Worm (Caenorhabditis elegans): ENCODE results near the gene lipl-2.

lipl-2 gene

ce11 chrV:9798212-9798611 is 6.8 kb downstream of the lipl-2 start:
- no peak for TF ChIP-seq him-1 (tag; optimal IDR thresholded peaks at IDR 0.05)

DNA sequence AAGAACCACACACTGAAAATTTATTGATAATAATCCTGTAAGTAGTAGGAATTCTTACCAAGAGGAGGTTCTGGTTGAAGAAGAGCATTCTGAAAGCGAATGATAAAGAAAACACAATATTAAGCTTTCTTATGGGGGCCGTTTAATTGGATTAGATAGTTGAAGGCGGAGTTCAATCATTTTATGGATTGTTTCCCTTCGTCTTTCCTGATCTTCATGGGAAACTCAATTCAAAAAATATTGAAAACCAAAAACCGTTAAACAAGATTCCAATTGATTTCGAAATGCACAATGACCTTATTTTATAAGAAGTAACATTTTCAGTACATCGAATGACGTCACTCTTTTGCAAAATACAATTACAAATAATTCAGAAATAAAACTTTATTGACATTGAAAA is 7.7 kb downstream of the lipl-2 start, which contains the start of gene F46B6.13:
F46B6.13 (minus strand) TSS at position 101 of the 400 bp plus-strand sequence.
- TF ChIP-seq W03F9.2 (tag; optimal IDR thresholded peaks at IDR 0.05) (no peak), him-1 (tag; optimal IDR thresholded peaks at IDR 0.05) (no peak), dao-5 (tag; optimal IDR thresholded peaks at IDR 0.05) (no peak)

- TF ChIP-seq dao-5 (tag; optimal IDR thresholded peaks at IDR 0.05): no peak
- TF ChIP-seq him-1 (tag; optimal IDR thresholded peaks at IDR 0.05): no peak
- TF ChIP-seq W03F9.2 (tag; optimal IDR thresholded peaks at IDR 0.05): no peak
Observed at ce11 chrV:9801965-9802364, 10.6 kb downstream of the lipl-2 start, which contains the start of gene F46B6.10. Gene F46B6.10 (minus strand): TSS chrV:9802065.

DNA sequence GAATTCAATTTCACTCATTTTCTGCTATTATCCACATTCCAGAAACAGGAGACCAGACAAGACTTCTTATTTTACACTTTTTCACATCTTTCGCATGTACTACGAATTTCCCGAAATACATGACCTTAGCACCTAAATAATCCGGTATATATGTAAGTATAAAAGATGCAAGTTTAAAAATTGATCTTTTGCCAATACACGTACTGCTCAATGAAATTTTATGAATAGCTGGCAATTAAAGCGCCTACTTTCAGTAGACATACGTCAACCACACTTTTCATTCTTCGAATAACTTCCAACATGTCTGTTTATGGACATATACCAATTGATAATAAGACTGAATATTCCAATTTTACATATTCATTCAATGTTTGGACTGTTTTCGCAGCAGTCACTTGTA is 11.8 kb downstream of the lipl-2 start, which contains the start of gene sru-39:
sru-39 (plus strand) TSS at position 301 of the 400 bp plus-strand sequence.
- TF ChIP-seq W03F9.2 (tag; optimal IDR thresholded peaks at IDR 0.05) (no peak), dao-5 (tag; optimal IDR thresholded peaks at IDR 0.05) (no peak), him-1 (tag; optimal IDR thresholded peaks at IDR 0.05) (no peak)

ce11 chrV:9805161-9805560 is 13.8 kb downstream of the lipl-2 start, which contains the start of gene sru-37:
Gene sru-37 (plus strand): TSS chrV:9805461.
- no peak for TF ChIP-seq W03F9.2 (tag; optimal IDR thresholded peaks at IDR 0.05)
- TF ChIP-seq dao-5 (tag; optimal IDR thresholded peaks at IDR 0.05): no peak
- no peak for TF ChIP-seq him-1 (tag; optimal IDR thresholded peaks at IDR 0.05)

- TF ChIP-seq dao-5 (tag; optimal IDR thresholded peaks at IDR 0.05): no peak
- TF ChIP-seq W03F9.2 (tag; optimal IDR thresholded peaks at IDR 0.05): no peak
- no peak for TF ChIP-seq him-1 (tag; optimal IDR thresholded peaks at IDR 0.05)
Observed at ce11 chrV:9811154-9811553, 19.8 kb downstream of the lipl-2 start, which contains the start of gene sru-29. Gene sru-29 (plus strand): TSS chrV:9811454.

- TF ChIP-seq him-1 (tag; optimal IDR thresholded peaks at IDR 0.05) (no peak), W03F9.2 (tag; optimal IDR thresholded peaks at IDR 0.05) (no peak), dao-5 (tag; optimal IDR thresholded peaks at IDR 0.05) (no peak)
Observed at ce11 chrV:9812216-9812615, 20.8 kb downstream of the lipl-2 start.

- no peak for TF ChIP-seq dao-5 (tag; optimal IDR thresholded peaks at IDR 0.05)
Observed at ce11 chrV:9813527-9813926, 22.2 kb downstream of the lipl-2 start, which contains the start of gene sru-30. Gene sru-30 (plus strand): TSS chrV:9813827.

ce11 chrV:9816390-9816789 is 25.0 kb downstream of the lipl-2 start, which contains the start of gene sru-31:
Gene sru-31 (plus strand): TSS chrV:9816690.
- TF ChIP-seq dao-5 (tag; optimal IDR thresholded peaks at IDR 0.05): no peak
- TF ChIP-seq W03F9.2 (tag; optimal IDR thresholded peaks at IDR 0.05): no peak
- TF ChIP-seq him-1 (tag; optimal IDR thresholded peaks at IDR 0.05): no peak

DNA sequence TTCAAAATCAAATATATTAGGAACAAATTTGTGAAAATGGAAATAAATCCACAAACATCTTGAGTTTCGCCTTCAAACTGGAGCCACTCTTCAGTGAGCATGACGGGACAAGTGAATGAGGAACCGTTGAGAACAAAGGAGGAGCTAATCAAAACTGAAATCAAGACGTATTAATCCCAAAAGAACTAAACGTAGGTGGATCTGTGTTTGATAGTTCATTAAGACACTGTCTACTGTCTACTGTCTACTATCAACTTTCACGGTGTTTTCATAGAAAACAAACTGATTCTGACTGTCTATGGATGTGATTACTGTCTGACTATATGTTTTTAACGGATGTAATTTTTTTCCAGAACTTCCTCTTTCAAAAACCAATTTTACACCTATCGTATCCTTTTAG is 30.4 kb downstream of the lipl-2 start, which contains the start of gene str-193:
str-193 (minus strand) TSS at position 101 of the 400 bp plus-strand sequence.
- TF ChIP-seq W03F9.2 (tag; optimal IDR thresholded peaks at IDR 0.05): no peak
- no peak for TF ChIP-seq him-1 (tag; optimal IDR thresholded peaks at IDR 0.05)
- TF ChIP-seq dao-5 (tag; optimal IDR thresholded peaks at IDR 0.05): no peak

DNA sequence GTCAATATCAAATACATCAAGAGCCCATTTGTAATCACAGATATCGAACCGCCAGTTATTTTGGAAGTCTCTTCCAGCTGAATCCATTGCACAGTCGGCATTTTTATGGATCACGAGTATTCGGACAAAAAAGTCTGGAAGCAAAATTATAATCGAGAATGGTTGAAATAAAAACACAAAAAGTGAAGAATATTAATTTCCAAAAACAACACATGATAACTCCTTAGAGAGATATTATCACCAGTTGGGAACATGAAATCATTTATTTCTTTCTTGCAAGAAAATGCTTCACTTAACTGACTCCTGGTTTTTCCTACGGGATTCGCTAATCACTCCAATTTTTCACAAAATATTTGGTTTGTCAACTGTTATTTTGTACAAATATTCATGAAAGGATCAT is 32.8 kb downstream of the lipl-2 start, which contains the start of gene str-2:
str-2 (minus strand) TSS at position 101 of the 400 bp plus-strand sequence.
- TF ChIP-seq him-1 (tag; optimal IDR thresholded peaks at IDR 0.05) (no peak), dao-5 (tag; optimal IDR thresholded peaks at IDR 0.05) (no peak), W03F9.2 (tag; optimal IDR thresholded peaks at IDR 0.05) (no peak)

ce11 chrV:9833900-9834299 is 42.5 kb downstream of the lipl-2 start, which contains the start of gene sru-40:
Gene sru-40 (minus strand): TSS chrV:9834000.
- TF ChIP-seq him-1 (tag; optimal IDR thresholded peaks at IDR 0.05) (no peak), dao-5 (tag; optimal IDR thresholded peaks at IDR 0.05) (no peak), W03F9.2 (tag; optimal IDR thresholded peaks at IDR 0.05) (no peak)

DNA sequence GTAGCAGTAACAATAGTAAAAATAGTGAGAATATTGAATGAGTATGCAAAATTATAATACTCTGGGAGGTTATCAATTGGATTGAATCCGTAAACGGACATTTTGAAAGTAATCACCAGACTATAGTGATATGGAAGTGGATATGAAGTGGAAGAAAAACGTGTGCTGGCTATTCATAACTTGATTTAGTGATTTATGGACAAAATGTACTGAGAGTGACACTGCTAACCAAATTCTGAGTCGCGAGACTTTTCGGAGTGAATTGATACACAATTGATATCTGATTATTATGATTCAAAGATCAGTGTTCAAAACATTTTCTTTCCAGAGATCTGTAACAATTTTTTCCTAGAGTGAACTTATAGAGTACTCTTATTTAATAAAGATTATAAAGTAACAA is 44.6 kb downstream of the lipl-2 start, which contains the start of gene sru-38:
sru-38 (minus strand) TSS at position 101 of the 400 bp plus-strand sequence.
- TF ChIP-seq him-1 (tag; optimal IDR thresholded peaks at IDR 0.05): no peak
- TF ChIP-seq W03F9.2 (tag; optimal IDR thresholded peaks at IDR 0.05): no peak
- no peak for TF ChIP-seq dao-5 (tag; optimal IDR thresholded peaks at IDR 0.05)

ce11 chrV:9837679-9838078 is 46.3 kb downstream of the lipl-2 start, which contains the start of gene srsx-21:
Gene srsx-21 (plus strand): TSS chrV:9837979.
- no peak for TF ChIP-seq dao-5 (tag; optimal IDR thresholded peaks at IDR 0.05)

DNA sequence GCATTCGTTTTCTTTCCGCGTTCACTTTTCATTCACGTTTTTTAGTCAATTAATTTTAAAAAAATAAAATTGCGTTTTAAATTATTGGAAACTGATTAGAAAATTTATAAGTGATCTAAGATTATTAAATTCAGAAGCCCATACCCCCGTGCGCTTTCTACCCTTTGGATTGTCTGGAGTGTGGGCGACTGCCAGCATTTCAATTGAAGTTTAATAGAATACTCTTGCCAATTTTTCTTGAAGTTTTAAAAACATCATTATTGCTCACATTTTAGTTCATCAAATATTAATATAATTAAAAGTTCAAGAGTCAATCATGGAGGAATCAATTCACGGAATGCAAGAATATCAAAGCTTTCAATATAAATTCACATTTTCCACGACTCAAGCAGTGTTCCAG is 50.0 kb downstream of the lipl-2 start, which contains the start of gene sru-36:
sru-36 (plus strand) TSS at position 301 of the 400 bp plus-strand sequence.
- no peak for TF ChIP-seq him-1 (tag; optimal IDR thresholded peaks at IDR 0.05)
- no peak for TF ChIP-seq dao-5 (tag; optimal IDR thresholded peaks at IDR 0.05)
- TF ChIP-seq W03F9.2 (tag; optimal IDR thresholded peaks at IDR 0.05): no peak

Data from whole organism, L4/young adult.